Worm (Caenorhabditis elegans) whole organism, L4 larva: ENCODE measurements around the gene Y46G5A.29.

ENCODE experiments used
- F10B5.3 ChIP-seq: sonication (generic microtip); optimal IDR thresholded peaks from 2 replicates; lab custom pipeline; 2016; ENCODE audit warnings: mild to moderate bottlenecking, missing genetic modification characterization, missing compliant biosample characterization
- F26F4.8 ChIP-seq: fragments of 200-800 bp; sonication (Bioruptor generic); conservative IDR thresholded peaks from 2 replicates; pipeline ENCODE4 v1.3.6; 2022; ENCODE audit warnings: missing genetic modification characterization, missing compliant biosample characterization
- F37D6.2 ChIP-seq: sonication (generic microtip); optimal IDR thresholded peaks from 2 replicates; lab custom pipeline; 2016; ENCODE audit warnings: mild to moderate bottlenecking, missing genetic modification characterization, missing compliant biosample characterization
- F49E8.2 ChIP-seq: sonication (generic microtip); optimal IDR thresholded peaks from 2 replicates; lab custom pipeline; 2016; ENCODE audit warnings: missing compliant biosample characterization, mild to moderate bottlenecking, missing genetic modification characterization, borderline replicate concordance
- R02D3.7 ChIP-seq: fragments of 150-350 bp; sonication (generic microtip); optimal IDR thresholded peaks from 3 replicates; lab custom pipeline; 2014; ENCODE audit warnings: missing biosample characterization, missing genetic modification characterization
- T20F7.1 ChIP-seq: fragments of 200-800 bp; sonication (Bioruptor generic); optimal IDR thresholded peaks from 2 replicates; lab custom pipeline; 2018; ENCODE audit warnings: mild to moderate bottlenecking, missing genetic modification characterization, missing compliant biosample characterization
- Y105C5A.15 ChIP-seq: fragments of 200-800 bp; sonication (Bioruptor generic); IDR thresholded peaks from 2 replicates; pipeline ENCODE4 v1.3.6; 2022; ENCODE audit warnings: missing genetic modification characterization, missing compliant biosample characterization
- Y48G9A.11 ChIP-seq: fragments of 200-800 bp; sonication (Bioruptor generic); IDR thresholded peaks from 2 replicates; pipeline ENCODE4 v1.3.6; 2022; ENCODE audit warnings: missing genetic modification reagents, missing genetic modification characterization, missing compliant biosample characterization
- Y5F2A.4 ChIP-seq: fragments of 200-800 bp; sonication (Bioruptor generic); optimal IDR thresholded peaks from 2 replicates; lab custom pipeline; 2018; ENCODE audit warnings: mild to moderate bottlenecking, missing genetic modification characterization, missing compliant biosample characterization
- Y75B8A.6 ChIP-seq: fragments of 200-800 bp; sonication (Bioruptor generic); IDR thresholded peaks from 2 replicates; pipeline ENCODE4 v1.3.6; 2022; ENCODE audit warnings: missing genetic modification reagents, missing genetic modification characterization, missing compliant biosample characterization
- aha-1 ChIP-seq: fragments of 150-350 bp; peaks from one replicate; lab custom pipeline; 2014; ENCODE audit warnings: missing biosample characterization, missing genetic modification characterization
- arid-1 ChIP-seq: fragments of 200-800 bp; sonication (Bioruptor generic); conservative IDR thresholded peaks from 2 replicates; pipeline ENCODE4 v1.3.6; 2022; ENCODE audit warnings: missing genetic modification reagents, missing genetic modification characterization, missing compliant biosample characterization
- ceh-20 ChIP-seq: fragments of 200-800 bp; sonication (Bioruptor generic); IDR thresholded peaks from 2 replicates; pipeline ENCODE4 v1.3.6; 2022; ENCODE audit warnings: missing genetic modification reagents, missing genetic modification characterization, missing compliant biosample characterization
- ceh-28 ChIP-seq: fragments of 150-350 bp; optimal IDR thresholded peaks from 2 replicates; lab custom pipeline; 2014; ENCODE audit warnings: missing biosample characterization, missing genetic modification reagents, missing genetic modification characterization
- ctbp-1 ChIP-seq: fragments of 200-800 bp; sonication (Bioruptor generic); IDR thresholded peaks from 2 replicates; pipeline ENCODE4 v1.3.6; 2022; ENCODE audit warnings: missing genetic modification reagents, missing genetic modification characterization, missing compliant biosample characterization
- daf-12 ChIP-seq: fragments of 150-350 bp; optimal IDR thresholded peaks from 2 replicates; lab custom pipeline; 2014; ENCODE audit warnings: missing biosample characterization, missing genetic modification reagents, missing genetic modification characterization
- daf-19 ChIP-seq: fragments of 200-800 bp; sonication (Bioruptor generic); conservative IDR thresholded peaks from 2 replicates; pipeline ENCODE4 v1.3.6; 2022; ENCODE audit warnings: missing genetic modification characterization, missing compliant biosample characterization
- dpl-1 ChIP-seq: fragments of 150-350 bp; optimal IDR thresholded peaks from 2 replicates; lab custom pipeline; 2014; ENCODE audit warnings: missing biosample characterization, missing genetic modification reagents, missing genetic modification characterization
- fkh-10 ChIP-seq: fragments of 150-350 bp; optimal IDR thresholded peaks from 2 replicates; lab custom pipeline; 2014; ENCODE audit warnings: missing biosample characterization, missing genetic modification reagents, missing genetic modification characterization
- fos-1 ChIP-seq: fragments of 150-350 bp; optimal IDR thresholded peaks from 2 replicates; lab custom pipeline; 2014; ENCODE audit warnings: missing biosample characterization, missing genetic modification characterization
- gei-8 ChIP-seq: fragments of 200-800 bp; sonication (Bioruptor generic); optimal IDR thresholded peaks from 2 replicates; lab custom pipeline; 2018; ENCODE audit warnings: mild to moderate bottlenecking, missing genetic modification characterization, missing compliant biosample characterization
- hif-1 ChIP-seq, 2 experiments: sonication (generic microtip); optimal IDR thresholded peaks; 2 replicates each; lab custom pipeline; 2016 to 2017; ENCODE audit warnings: missing compliant biosample characterization in 2 of 2, missing genetic modification characterization in 2 of 2, missing genetic modification reagents in 2 of 2, missing genotype in 2 of 2, mild to moderate bottlenecking in 1 of 2
- hlh-11 ChIP-seq: fragments of 200-800 bp; sonication (Bioruptor generic); optimal IDR thresholded peaks from 2 replicates; lab custom pipeline; 2018; ENCODE audit warnings: mild to moderate bottlenecking, missing genetic modification characterization, missing compliant biosample characterization
- jun-1 ChIP-seq: fragments of 150-350 bp; optimal IDR thresholded peaks from 2 replicates; lab custom pipeline; 2014; ENCODE audit warnings: missing biosample characterization, missing genetic modification reagents, missing genetic modification characterization
- lim-7 ChIP-seq: fragments of 200-800 bp; sonication (Bioruptor generic); IDR thresholded peaks from 2 replicates; pipeline ENCODE4 v1.3.6; 2022; ENCODE audit warnings: missing genetic modification characterization, missing compliant biosample characterization
- lin-29 ChIP-seq: fragments of 200-800 bp; sonication (Bioruptor generic); IDR thresholded peaks from 2 replicates; pipeline ENCODE4 v1.3.6; 2022; ENCODE audit warnings: missing genetic modification reagents, missing genetic modification characterization, missing compliant biosample characterization
- lin-38 ChIP-seq: fragments of 200-800 bp; sonication (Bioruptor generic); IDR thresholded peaks from 2 replicates; pipeline ENCODE4 v1.3.6; 2022; ENCODE audit warnings: missing genetic modification reagents, missing genetic modification characterization, missing compliant biosample characterization
- lsy-2 ChIP-seq, 2 experiments: fragments of 150-350 bp in 1 of 2; sonication (generic microtip) in 1 of 2; optimal IDR thresholded peaks; 2 replicates each; lab custom pipeline; 2014 to 2017; ENCODE audit warnings: missing biosample characterization in 2 of 2, missing genetic modification characterization in 2 of 2
- mdl-1 ChIP-seq, 2 experiments: fragments of 150-350 bp in 1 of 2; sonication (generic microtip) in 1 of 2; optimal IDR thresholded peaks; 2 replicates each; lab custom pipeline; 2014 to 2017; ENCODE audit warnings: missing biosample characterization in 2 of 2, missing genetic modification characterization in 2 of 2
- mep-1 ChIP-seq: fragments of 150-350 bp; sonication (generic microtip); optimal IDR thresholded peaks from 3 replicates; lab custom pipeline; 2014; ENCODE audit warnings: missing biosample characterization, missing genetic modification characterization
- mxl-3 ChIP-seq: fragments of 200-800 bp; sonication (Bioruptor generic); optimal IDR thresholded peaks from 2 replicates; lab custom pipeline; 2018; ENCODE audit warnings: mild to moderate bottlenecking, missing genetic modification characterization, missing compliant biosample characterization
- nhr-10 ChIP-seq: fragments of 150-350 bp; optimal IDR thresholded peaks from 2 replicates; lab custom pipeline; 2014; ENCODE audit warnings: missing biosample characterization, missing genetic modification characterization
- nhr-11 ChIP-seq: fragments of 150-350 bp; optimal IDR thresholded peaks from 2 replicates; lab custom pipeline; 2014; ENCODE audit warnings: missing biosample characterization, missing genetic modification characterization
- nhr-111 ChIP-seq: fragments of 200-800 bp; sonication (Bioruptor generic); optimal IDR thresholded peaks from 2 replicates; lab custom pipeline; 2018; ENCODE audit warnings: mild to moderate bottlenecking, missing genetic modification characterization, missing compliant biosample characterization
- nhr-237 ChIP-seq: sonication (generic microtip); optimal IDR thresholded peaks from 2 replicates; lab custom pipeline; 2017; ENCODE audit warnings: missing biosample characterization, missing genetic modification characterization
- nhr-25 ChIP-seq: sonication (generic microtip); optimal IDR thresholded peaks from 2 replicates; lab custom pipeline; 2017; ENCODE audit warnings: missing genetic modification characterization, mild to moderate bottlenecking, missing compliant biosample characterization, antibody characterized with exemption, moderate library complexity, borderline replicate concordance; ENCODE audit not compliant: insufficient read depth
- nhr-42 ChIP-seq: fragments of 200-800 bp; sonication (Bioruptor generic); IDR thresholded peaks from 2 replicates; pipeline ENCODE4 v1.3.6; 2022; ENCODE audit warnings: missing genetic modification characterization, missing compliant biosample characterization
- nhr-77 ChIP-seq: fragments of 150-350 bp; optimal IDR thresholded peaks from 2 replicates; lab custom pipeline; 2014; ENCODE audit warnings: missing biosample characterization, missing genetic modification characterization
- pqm-1 ChIP-seq: sonication (generic microtip); optimal IDR thresholded peaks from 2 replicates; lab custom pipeline; 2017; ENCODE audit warnings: missing biosample characterization, missing genetic modification characterization
- sdz-12 ChIP-seq: fragments of 200-800 bp; sonication (Bioruptor generic); optimal IDR thresholded peaks from 2 replicates; lab custom pipeline; 2018; ENCODE audit warnings: mild to moderate bottlenecking, missing genetic modification characterization, missing compliant biosample characterization
- set-16 ChIP-seq: fragments of 200-800 bp; sonication (Bioruptor generic); IDR thresholded peaks from 2 replicates; pipeline ENCODE4 v1.3.6; 2022; ENCODE audit warnings: missing genetic modification reagents, missing genetic modification characterization, missing compliant biosample characterization
- skn-1 ChIP-seq: fragments of 150-350 bp; optimal IDR thresholded peaks from 2 replicates; lab custom pipeline; 2014; ENCODE audit warnings: missing biosample characterization, missing genetic modification characterization
- spr-1 ChIP-seq: sonication (generic microtip); optimal IDR thresholded peaks from 2 replicates; lab custom pipeline; 2016; ENCODE audit warnings: mild to moderate bottlenecking, missing genetic modification characterization, missing compliant biosample characterization
- tag-97 ChIP-seq: fragments of 200-800 bp; sonication (Bioruptor generic); IDR thresholded peaks from 2 replicates; pipeline ENCODE4 v1.3.6; 2022; ENCODE audit warnings: missing genetic modification characterization, missing compliant biosample characterization
- unc-130 ChIP-seq: sonication (generic microtip); optimal IDR thresholded peaks from 2 replicates; lab custom pipeline; 2016; ENCODE audit warnings: missing genetic modification reagents, missing genetic modification characterization, missing compliant biosample characterization
- unc-62 ChIP-seq, 3 experiments: fragments of 150-350 bp in 1 of 3; sonication (generic microtip); optimal IDR thresholded peaks in 2 of 3; peaks in 1 of 3; 1 replicate in 1 of 3; 2 replicates in 2 of 3; lab custom pipeline; 2014 to 2017; ENCODE audit warnings: missing biosample characterization in 3 of 3, missing genetic modification characterization in 3 of 3, missing genetic modification reagents in 3 of 3, missing genotype in 1 of 3
- vab-7 ChIP-seq: fragments of 200-800 bp; sonication (Bioruptor generic); IDR thresholded peaks from 2 replicates; pipeline ENCODE4 v1.3.6; 2022; ENCODE audit warnings: missing genetic modification reagents, missing genetic modification characterization, missing compliant biosample characterization
- zag-1 ChIP-seq: fragments of 150-350 bp; optimal IDR thresholded peaks from 2 replicates; lab custom pipeline; 2014; ENCODE audit warnings: missing biosample characterization, missing genetic modification characterization
- zfp-2 ChIP-seq: sonication (generic microtip); optimal IDR thresholded peaks from 2 replicates; lab custom pipeline; 2016; ENCODE audit warnings: mild to moderate bottlenecking, missing genetic modification characterization, missing compliant biosample characterization
- zip-11 ChIP-seq: fragments of 200-800 bp; sonication (Bioruptor generic); IDR thresholded peaks from 2 replicates; pipeline ENCODE4 v1.3.6; 2022; ENCODE audit warnings: missing genetic modification characterization, missing compliant biosample characterization
- ztf-11 ChIP-seq: fragments of 150-350 bp; optimal IDR thresholded peaks from 2 replicates; lab custom pipeline; 2014; ENCODE audit warnings: missing biosample characterization, missing genetic modification characterization
- ztf-7 ChIP-seq: fragments of 150-350 bp; optimal IDR thresholded peaks from 2 replicates; lab custom pipeline; 2014; ENCODE audit warnings: missing biosample characterization, missing genetic modification characterization

The Y46G5A.29 gene

ce11 chrII:12878697-12879096, 22.7 kb downstream of the Y46G5A.29 start:
- TF ChIP-seq lin-38 (GFP tag; lab: Robert Waterston, UW) (peak; percentile 37), mxl-3 (no peak), skn-1 (tag; lab: Kevin White, UChicago) (no peak), F26F4.8 (GFP tag; lab: Robert Waterston, UW) (no peak), hif-1 (tag; optimal IDR thresholded peaks at IDR 0.05; lab: Kevin White, UChicago) (peak; percentile 63 to 99), sdz-12 (no peak), zip-11 (GFP tag; lab: Robert Waterston, UW) (no peak), R02D3.7 (tag; lab: Kevin White, UChicago) (no peak), nhr-25 (tag; lab: Kevin White, UChicago) (no peak), nhr-237 (tag; lab: Kevin White, UChicago) (no peak), nhr-111 (GFP tag; lab: Kevin White, UChicago) (no peak), mep-1 (tag; lab: Kevin White, UChicago) (peak; percentile 68), hlh-11 (tag; lab: Kevin White, UChicago) (peak; percentile 95), ceh-28 (tag; lab: Kevin White, UChicago) (no peak), ctbp-1 (GFP tag; lab: Robert Waterston, UW) (no peak), arid-1 (GFP tag; lab: Robert Waterston, UW) (no peak), nhr-11 (peak; percentile 39), Y75B8A.6 (GFP tag; lab: Robert Waterston, UW) (no peak), nhr-77 (tag; lab: Kevin White, UChicago) (peak; percentile 72), gei-8 (GFP tag; lab: Kevin White, UChicago) (peak; percentile 41), zfp-2 (tag; lab: Kevin White, UChicago) (no peak), nhr-42 (GFP tag; lab: Robert Waterston, UW) (no peak), tag-97 (no peak), Y105C5A.15 (no peak), ztf-7 (no peak), dpl-1 (GFP tag; lab: Kevin White, UChicago) (no peak), spr-1 (tag; lab: Kevin White, UChicago) (no peak), aha-1 (tag; lab: Kevin White, UChicago) (peak; percentile 98), F10B5.3 (tag; lab: Kevin White, UChicago) (no peak), mdl-1 (tag; optimal IDR thresholded peaks at IDR 0.05; lab: Kevin White, UChicago) (peak; percentile 43 to 90), ztf-11 (tag; lab: Kevin White, UChicago) (no peak), vab-7 (GFP tag; lab: Robert Waterston, UW) (no peak), fkh-10 (GFP tag; lab: Kevin White, UChicago) (no peak), ceh-20 (GFP tag; lab: Robert Waterston, UW) (no peak; the same call in 1 of the 2 replicates), F49E8.2 (tag; lab: Kevin White, UChicago) (no peak), set-16 (GFP tag; lab: Robert Waterston, UW) (peak; percentile 33), daf-12 (tag; lab: Kevin White, UChicago) (no peak), fos-1 (tag; lab: Kevin White, UChicago) (no peak), daf-19 (GFP tag; lab: Robert Waterston, UW) (no peak), zag-1 (tag; lab: Kevin White, UChicago) (no peak), F37D6.2 (tag; lab: Kevin White, UChicago) (no peak), Y5F2A.4 (no peak), lsy-2 (tag; optimal IDR thresholded peaks at IDR 0.05; lab: Kevin White, UChicago) (peak in 1 of 2 experiments; percentile 61), T20F7.1 (no peak), lin-29 (no peak), lim-7 (GFP tag; lab: Robert Waterston, UW) (no peak), Y48G9A.11 (GFP tag; lab: Robert Waterston, UW) (no peak), nhr-10 (peak; percentile 56), jun-1 (tag; lab: Kevin White, UChicago) (no peak), unc-62 (GFP tag; optimal IDR thresholded peaks at IDR 0.05 in 1 of 2; lab: Kevin White, UChicago) (no peak), unc-62 (tag; optimal IDR thresholded peaks at IDR 0.05; lab: Kevin White, UChicago) (no peak), unc-130 (GFP tag; lab: Kevin White, UChicago) (no peak), pqm-1 (tag; lab: Kevin White, UChicago) (peak; percentile 75)
